Fruit fly (Drosophila melanogaster): ENCODE measurements around the gene tnc.

DNA sequence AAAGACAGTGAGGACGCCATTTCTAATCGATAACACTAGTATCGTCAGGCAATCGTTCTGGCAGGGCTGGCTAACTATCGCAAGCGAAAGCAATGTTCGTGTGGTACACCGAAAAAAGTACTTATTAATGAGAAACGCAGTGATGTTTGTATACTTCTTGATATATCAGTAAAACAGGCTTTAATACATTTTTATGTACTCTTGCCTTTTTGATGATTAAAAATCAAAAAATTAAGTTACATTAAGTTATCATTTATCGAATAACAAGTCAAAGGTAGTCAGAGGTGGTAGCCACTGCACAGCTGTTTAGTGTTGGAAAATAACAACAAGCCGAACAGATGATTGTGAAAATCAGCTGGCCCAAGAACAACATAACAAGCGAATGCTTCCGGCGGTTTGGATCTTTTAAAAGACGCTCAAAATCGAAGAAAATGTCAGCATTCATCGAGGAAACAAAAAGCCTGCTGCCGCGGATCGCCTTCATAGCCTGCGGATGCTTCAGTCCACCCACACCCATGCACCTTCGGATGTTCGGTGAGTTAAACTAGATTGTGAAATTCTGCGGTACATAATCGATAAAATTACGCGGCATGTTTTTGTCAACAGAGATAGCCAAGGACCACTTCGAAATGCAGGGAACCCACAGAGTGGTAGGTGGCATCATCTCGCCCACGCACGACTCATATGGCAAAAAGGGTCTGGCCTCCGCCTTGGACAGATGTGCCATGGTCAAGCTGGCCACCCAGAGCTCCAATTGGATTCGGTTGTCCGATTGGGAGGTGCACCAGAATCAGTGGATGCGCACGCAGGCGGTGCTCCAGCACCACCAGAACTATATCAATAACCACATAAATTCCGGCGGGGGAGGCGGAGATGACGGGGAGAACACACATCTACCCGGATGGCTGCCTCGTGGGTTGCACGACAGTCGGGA, 39.0 kb upstream of the tnc start, which contains the start of the genes ssh and Nmnat:
- TF ChIP-seq dsf (GFP tag; optimal IDR thresholded peaks at IDR 0.05; ENCODE audit: borderline replicate concordance), result no peak
- TF ChIP-seq Hr83 (GFP tag; optimal IDR thresholded peaks at IDR 0.05; ENCODE audit: poor library complexity, severe bottlenecking), result peak; percentile 51
- no peak for TF ChIP-seq usp (GFP tag; optimal IDR thresholded peaks at IDR 0.05)
- no peak for TF ChIP-seq Rel (GFP tag; optimal IDR thresholded peaks at IDR 0.05)
- peak; percentile 23 for TF ChIP-seq Rel (tag; optimal IDR thresholded peaks at IDR 0.05)
- peak; percentile 79 for TF ChIP-seq psq (GFP tag; optimal IDR thresholded peaks at IDR 0.05)
- peak; percentile 35 for TF ChIP-seq Sp1 (GFP tag; optimal IDR thresholded peaks at IDR 0.05)
- TF ChIP-seq N (GFP tag; optimal IDR thresholded peaks at IDR 0.05), result no peak
- no peak for TF ChIP-seq GATAd (GFP tag; optimal IDR thresholded peaks at IDR 0.05)
- TF ChIP-seq OdsH (GFP tag; optimal IDR thresholded peaks at IDR 0.05), result peak; percentile 39
- TF ChIP-seq Jra (GFP tag; optimal IDR thresholded peaks at IDR 0.05), result no peak
- no peak for TF ChIP-seq woc (GFP tag; optimal IDR thresholded peaks at IDR 0.05)
- TF ChIP-seq Abd-B (GFP tag; optimal IDR thresholded peaks at IDR 0.05), result no peak
